Worm (Caenorhabditis elegans) whole organism, late embryonic: ENCODE results near the gene prkl-1.

Source experiments
- C08G9.2 ChIP-seq: sonication (generic microtip); optimal IDR thresholded peaks from 2 replicates; lab custom pipeline; 2016; ENCODE audit warnings: mild to moderate bottlenecking, missing genetic modification characterization, moderate library complexity, missing compliant biosample characterization
- F13H6.1 ChIP-seq: sonication (generic microtip); optimal IDR thresholded peaks from 2 replicates; lab custom pipeline; 2016; ENCODE audit warnings: missing genetic modification characterization, missing compliant biosample characterization
- K09A11.1 ChIP-seq: sonication (generic microtip); optimal IDR thresholded peaks from 2 replicates; lab custom pipeline; 2017; ENCODE audit warnings: antibody characterized with exemption, mild to moderate bottlenecking, missing genetic modification characterization, missing compliant biosample characterization; ENCODE audit not compliant: insufficient read depth
- T23F11.4 ChIP-seq: fragments of 200-800 bp; sonication (Bioruptor generic); optimal IDR thresholded peaks from 2 replicates; lab custom pipeline; 2018; ENCODE audit warnings: mild to moderate bottlenecking, missing genetic modification characterization, missing compliant biosample characterization
- Y22D7AL.16 ChIP-seq: sonication (generic microtip); optimal IDR thresholded peaks from 2 replicates; lab custom pipeline; 2016; ENCODE audit warnings: missing genetic modification characterization, missing compliant biosample characterization
- ahr-1 ChIP-seq: sonication (generic microtip); optimal IDR thresholded peaks from 2 replicates; lab custom pipeline; 2016; ENCODE audit warnings: missing genetic modification characterization, missing compliant biosample characterization
- ceh-14 ChIP-seq: sonication (generic microtip); optimal IDR thresholded peaks from 2 replicates; lab custom pipeline; 2016; ENCODE audit warnings: missing genotype, missing genetic modification characterization, missing compliant biosample characterization
- ceh-18 ChIP-seq: sonication (generic microtip); optimal IDR thresholded peaks from 2 replicates; lab custom pipeline; 2016; ENCODE audit warnings: missing genetic modification characterization, missing compliant biosample characterization
- ceh-2 ChIP-seq: sonication (generic microtip); optimal IDR thresholded peaks from 2 replicates; lab custom pipeline; 2016; ENCODE audit warnings: missing genotype, missing genetic modification characterization, missing compliant biosample characterization
- ceh-22 ChIP-seq: sonication (generic microtip); optimal IDR thresholded peaks from 2 replicates; lab custom pipeline; 2017; ENCODE audit warnings: missing biosample characterization, missing genetic modification characterization
- ceh-31 ChIP-seq: sonication (generic microtip); optimal IDR thresholded peaks from 2 replicates; lab custom pipeline; 2016; ENCODE audit warnings: missing genetic modification characterization, missing compliant biosample characterization
- ceh-34 ChIP-seq: sonication (generic microtip); optimal IDR thresholded peaks from 2 replicates; lab custom pipeline; 2016; ENCODE audit warnings: mild to moderate bottlenecking, missing genetic modification characterization, missing compliant biosample characterization
- ceh-48 ChIP-seq: sonication (generic microtip); optimal IDR thresholded peaks from 2 replicates; lab custom pipeline; 2016; ENCODE audit warnings: missing genetic modification characterization, inconsistent platforms, missing compliant biosample characterization
- ceh-6 ChIP-seq: fragments of 200-800 bp; sonication (Bioruptor generic); optimal IDR thresholded peaks from 2 replicates; lab custom pipeline; 2018; ENCODE audit warnings: mild to moderate bottlenecking, missing genetic modification characterization, missing compliant biosample characterization
- che-1 ChIP-seq: sonication (generic microtip); optimal IDR thresholded peaks from 2 replicates; lab custom pipeline; 2016; ENCODE audit warnings: mild to moderate bottlenecking, missing genetic modification characterization, missing compliant biosample characterization
- elt-2 ChIP-seq: sonication (generic microtip); optimal IDR thresholded peaks from 2 replicates; lab custom pipeline; 2016; ENCODE audit warnings: missing genetic modification reagents, missing genetic modification characterization, missing compliant biosample characterization
- ets-4 ChIP-seq: sonication (generic microtip); optimal IDR thresholded peaks from 2 replicates; lab custom pipeline; 2016; ENCODE audit warnings: missing genetic modification characterization, missing compliant biosample characterization
- fax-1 ChIP-seq: sonication (generic microtip); optimal IDR thresholded peaks from 2 replicates; lab custom pipeline; 2016; ENCODE audit warnings: missing genotype, missing genetic modification characterization, missing compliant biosample characterization
- gmeb-2 ChIP-seq: sonication (generic microtip); optimal IDR thresholded peaks from 2 replicates; lab custom pipeline; 2016; ENCODE audit warnings: missing genetic modification characterization, inconsistent platforms, missing compliant biosample characterization
- hlh-30 ChIP-seq: sonication (generic microtip); optimal IDR thresholded peaks from 2 replicates; lab custom pipeline; 2017; ENCODE audit warnings: antibody characterized with exemption, missing genetic modification characterization, missing compliant biosample characterization; ENCODE audit not compliant: insufficient read depth
- hlh-6 ChIP-seq: sonication (generic microtip); optimal IDR thresholded peaks from 2 replicates; lab custom pipeline; 2016; ENCODE audit warnings: missing genotype, missing genetic modification characterization, missing compliant biosample characterization
- hlh-8 ChIP-seq: sonication (generic microtip); optimal IDR thresholded peaks from 2 replicates; lab custom pipeline; 2016; ENCODE audit warnings: missing genotype, missing genetic modification characterization, missing compliant biosample characterization
- madf-2 ChIP-seq: sonication (generic microtip); optimal IDR thresholded peaks from 2 replicates; lab custom pipeline; 2017; ENCODE audit warnings: missing genetic modification characterization, missing compliant biosample characterization
- mec-3 ChIP-seq: sonication (generic microtip); optimal IDR thresholded peaks from 2 replicates; lab custom pipeline; 2016; ENCODE audit warnings: borderline replicate concordance, missing genetic modification characterization, missing compliant biosample characterization
- nfya-1 ChIP-seq: sonication (generic microtip); optimal IDR thresholded peaks from 2 replicates; lab custom pipeline; 2017; ENCODE audit warnings: missing genetic modification characterization, mild to moderate bottlenecking, missing compliant biosample characterization, antibody characterized with exemption, moderate library complexity
- nhr-232 ChIP-seq: sonication (generic microtip); optimal IDR thresholded peaks from 2 replicates; lab custom pipeline; 2016; ENCODE audit warnings: missing genetic modification characterization, missing compliant biosample characterization
- npax-4 ChIP-seq: sonication (generic microtip); optimal IDR thresholded peaks from 2 replicates; lab custom pipeline; 2016; ENCODE audit warnings: missing genetic modification characterization, missing compliant biosample characterization
- odd-2 ChIP-seq: sonication (generic microtip); optimal IDR thresholded peaks from 2 replicates; lab custom pipeline; 2017; ENCODE audit warnings: antibody characterized with exemption, mild to moderate bottlenecking, missing genetic modification characterization, missing compliant biosample characterization
- pag-3 ChIP-seq: sonication (generic microtip); optimal IDR thresholded peaks from 2 replicates; lab custom pipeline; 2016; ENCODE audit warnings: missing compliant biosample characterization, missing genetic modification characterization, borderline replicate concordance
- pat-9 ChIP-seq: fragments of 200-800 bp; sonication (Bioruptor generic); optimal IDR thresholded peaks from 2 replicates; lab custom pipeline; 2018; ENCODE audit warnings: mild to moderate bottlenecking, missing genetic modification characterization, moderate library complexity, missing compliant biosample characterization
- pax-1 ChIP-seq: fragments of 150-350 bp; optimal IDR thresholded peaks from 2 replicates; lab custom pipeline; 2014; ENCODE audit warnings: missing biosample characterization, missing genetic modification characterization
- pha-2 ChIP-seq: sonication (generic microtip); optimal IDR thresholded peaks from 2 replicates; lab custom pipeline; 2017; ENCODE audit warnings: mild to moderate bottlenecking, missing genetic modification characterization, missing compliant biosample characterization
- ref-2 ChIP-seq: sonication (generic microtip); optimal IDR thresholded peaks from 2 replicates; lab custom pipeline; 2016; ENCODE audit warnings: missing genetic modification characterization, missing compliant biosample characterization
- rnt-1 ChIP-seq: sonication (generic microtip); optimal IDR thresholded peaks from 2 replicates; lab custom pipeline; 2016; ENCODE audit warnings: missing genetic modification characterization, missing compliant biosample characterization
- sox-4 ChIP-seq: sonication (generic microtip); optimal IDR thresholded peaks from 2 replicates; lab custom pipeline; 2017; ENCODE audit warnings: mild to moderate bottlenecking, missing genetic modification characterization, inconsistent platforms, missing compliant biosample characterization
- syd-9 ChIP-seq: sonication (generic microtip); optimal IDR thresholded peaks from 2 replicates; lab custom pipeline; 2016; ENCODE audit warnings: mild to moderate bottlenecking, missing genetic modification characterization, moderate library complexity, missing compliant biosample characterization
- tbx-2 ChIP-seq: sonication (generic microtip); optimal IDR thresholded peaks from 2 replicates; lab custom pipeline; 2016; ENCODE audit warnings: missing genetic modification characterization, missing compliant biosample characterization
- tbx-7 ChIP-seq: sonication (generic microtip); optimal IDR thresholded peaks from 2 replicates; lab custom pipeline; 2016; ENCODE audit warnings: missing genotype, missing genetic modification characterization, missing compliant biosample characterization
- ttx-3 ChIP-seq: sonication (generic microtip); optimal IDR thresholded peaks from 2 replicates; lab custom pipeline; 2016; ENCODE audit warnings: missing genetic modification reagents, missing genetic modification characterization, missing compliant biosample characterization
- unc-42 ChIP-seq: sonication (generic microtip); optimal IDR thresholded peaks from 2 replicates; lab custom pipeline; 2016; ENCODE audit warnings: missing genotype, missing genetic modification characterization, missing compliant biosample characterization
- unc-55 ChIP-seq: sonication (generic microtip); optimal IDR thresholded peaks from 2 replicates; lab custom pipeline; 2017; ENCODE audit warnings: missing biosample characterization, missing genetic modification reagents, missing genetic modification characterization

Gene prkl-1

DNA sequence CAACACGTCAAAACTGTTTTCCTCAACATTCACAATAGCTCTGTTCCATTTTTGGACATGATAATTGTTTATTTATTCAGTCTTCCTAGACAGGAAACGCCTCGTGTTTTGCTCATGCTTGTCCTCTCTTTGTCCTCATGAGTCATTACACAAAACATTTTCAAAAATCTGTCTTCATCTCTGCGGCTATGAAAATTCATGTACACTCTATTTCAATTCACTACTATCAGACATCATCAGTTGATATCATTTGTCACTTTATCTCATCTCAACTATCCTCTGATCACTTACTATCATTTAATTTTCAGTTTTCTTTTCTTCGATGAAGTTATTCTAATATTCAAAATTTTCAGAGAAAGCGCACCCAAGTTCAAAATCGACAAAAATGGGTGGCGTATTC is 37.1 kb upstream of the prkl-1 start, which contains the start of gene adah-1:
Gene adah-1, plus strand, starts transcription at position 354 of the 400 bp plus-strand sequence.
- TF ChIP-seq fax-1 = no peak
- peak; percentile 5 for TF ChIP-seq ceh-18 (tag; lab: Kevin White, UChicago)
- TF ChIP-seq unc-55 (GFP tag; lab: Kevin White, UChicago) = peak; percentile 85
- TF ChIP-seq che-1 (tag; lab: Kevin White, UChicago) = no peak
- no peak for TF ChIP-seq tbx-7 (tag; lab: Kevin White, UChicago)
- TF ChIP-seq ceh-6 (GFP tag; lab: Kevin White, UChicago) = no peak
- TF ChIP-seq pha-2 (tag; lab: Kevin White, UChicago) = no peak

DNA sequence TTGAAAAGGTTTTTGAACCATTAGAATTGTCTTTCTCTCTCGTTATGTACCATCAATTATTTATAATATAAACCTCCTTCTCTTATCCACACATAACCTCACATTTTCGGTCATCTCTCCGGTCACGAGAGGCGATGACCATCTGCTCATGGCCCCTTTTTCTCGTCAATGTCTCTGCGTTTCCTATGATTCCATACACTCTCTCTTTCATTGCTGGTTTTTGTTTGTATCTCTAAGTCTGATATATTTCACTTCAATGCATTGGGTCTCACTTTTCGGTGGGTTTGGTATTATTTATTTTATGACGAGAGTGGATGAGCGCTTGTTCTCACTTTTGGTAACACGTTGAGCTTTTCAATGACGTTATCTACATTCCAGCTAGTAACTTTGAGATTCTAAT is 36.3 kb upstream of the prkl-1 start:
- TF ChIP-seq elt-2 (peak; percentile 7), pha-2 (tag; lab: Kevin White, UChicago) (peak; percentile 63), ahr-1 (no peak), tbx-7 (tag; lab: Kevin White, UChicago) (no peak), ceh-31 (tag; lab: Kevin White, UChicago) (peak; percentile 53), odd-2 (tag; lab: Kevin White, UChicago) (no peak), gmeb-2 (tag; lab: Kevin White, UChicago) (no peak), pax-1 (no peak), hlh-6 (tag; lab: Kevin White, UChicago) (no peak), hlh-8 (tag; lab: Kevin White, UChicago) (peak; percentile 20), K09A11.1 (tag; lab: Kevin White, UChicago) (no peak), sox-4 (no peak), ets-4 (tag; lab: Kevin White, UChicago) (no peak), ceh-2 (peak; percentile 4), syd-9 (tag; lab: Kevin White, UChicago) (no peak), rnt-1 (tag; lab: Kevin White, UChicago) (no peak), hlh-30 (tag; lab: Kevin White, UChicago) (peak; percentile 94), ttx-3 (tag; lab: Kevin White, UChicago) (no peak), nfya-1 (tag; lab: Kevin White, UChicago) (peak; percentile 64), ceh-6 (GFP tag; lab: Kevin White, UChicago) (no peak), C08G9.2 (tag; lab: Kevin White, UChicago) (no peak), tbx-2 (no peak), pat-9 (tag; lab: Kevin White, UChicago) (no peak), Y22D7AL.16 (tag; lab: Kevin White, UChicago) (no peak), unc-42 (tag; lab: Kevin White, UChicago) (peak; percentile 19), ceh-34 (tag; lab: Kevin White, UChicago) (peak; percentile 35), ceh-14 (tag; lab: Kevin White, UChicago) (no peak), madf-2 (no peak), fax-1 (no peak), T23F11.4 (no peak), ceh-18 (tag; lab: Kevin White, UChicago) (no peak), unc-55 (GFP tag; lab: Kevin White, UChicago) (peak; percentile 7)

DNA sequence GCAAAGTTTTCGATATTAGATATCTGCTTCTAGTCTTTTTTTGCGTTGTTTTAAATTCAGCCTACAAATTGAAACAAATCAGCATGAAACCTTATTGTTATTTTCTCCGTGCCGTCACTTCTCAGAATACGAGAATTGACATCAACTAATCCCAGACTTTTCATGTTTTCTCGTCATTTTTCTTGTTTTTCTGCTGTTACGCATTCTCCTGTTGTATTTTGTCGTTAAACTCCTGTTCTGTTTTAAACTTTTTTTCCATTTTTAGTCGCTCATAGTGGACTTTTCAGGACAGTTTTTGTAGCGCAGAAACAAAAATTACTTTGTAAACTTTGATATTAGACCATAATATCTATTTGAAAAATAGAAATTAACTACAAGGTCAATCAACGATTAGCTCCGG is 35.5 kb upstream of the prkl-1 start:
- TF ChIP-seq ceh-48 = no peak
- TF ChIP-seq pag-3 (tag; lab: Kevin White, UChicago) = no peak
- TF ChIP-seq Y22D7AL.16 (tag; lab: Kevin White, UChicago) = no peak
- TF ChIP-seq ceh-22 (tag; lab: Kevin White, UChicago) = no peak
- TF ChIP-seq mec-3 = no peak
- no peak for TF ChIP-seq C08G9.2 (tag; lab: Kevin White, UChicago)
- TF ChIP-seq nhr-232 (tag; lab: Kevin White, UChicago) = no peak
- no peak for TF ChIP-seq hlh-6 (tag; lab: Kevin White, UChicago)
- no peak for TF ChIP-seq ceh-34 (tag; lab: Kevin White, UChicago)
- no peak for TF ChIP-seq F13H6.1 (tag; lab: Kevin White, UChicago)
- no peak for TF ChIP-seq npax-4 (tag; lab: Kevin White, UChicago)
- no peak for TF ChIP-seq elt-2
- no peak for TF ChIP-seq ahr-1
- no peak for TF ChIP-seq pat-9 (tag; lab: Kevin White, UChicago)
- no peak for TF ChIP-seq ref-2 (tag; lab: Kevin White, UChicago)
- TF ChIP-seq, all 69 proteins: peak for 0
